Fruit fly (Drosophila melanogaster): ENCODE results near the gene mei-217.

Gene mei-217

dm6 chrX:17121600-17121999 lies 21.2 kb downstream of the mei-217 start (continued):
- TF ChIP-seq tio (GFP tag; optimal IDR thresholded peaks at IDR 0.05) (peak; percentile 16), CG4424 (GFP tag; optimal IDR thresholded peaks at IDR 0.05) (no peak), bsh (GFP tag; optimal IDR thresholded peaks at IDR 0.05) (peak in 1 of 2 experiments; percentile 57), CG11695 (GFP tag; IDR thresholded peaks at IDR 0.05) (no peak), CG2678 (tag; optimal IDR thresholded peaks at IDR 0.05) (peak; percentile 47), BEAF-32 (GFP tag; optimal IDR thresholded peaks at IDR 0.05) (no peak), CG43689 (GFP tag; IDR thresholded peaks at IDR 0.05) (no peak), CG9817 (tag; optimal IDR thresholded peaks at IDR 0.05) (no peak), da (GFP tag; optimal IDR thresholded peaks at IDR 0.05) (no peak), so (GFP tag; IDR thresholded peaks at IDR 0.05) (no peak), CG6791 (GFP tag; IDR thresholded peaks at IDR 0.05; ENCODE audit: partially characterized antibody) (no peak), CG10267 (tag; optimal IDR thresholded peaks at IDR 0.05) (no peak), zen (tag; optimal IDR thresholded peaks at IDR 0.05) (no peak), CG32772 (GFP tag; IDR thresholded peaks at IDR 0.05) (no peak), CG17912 (GFP tag; optimal IDR thresholded peaks at IDR 0.05) (no peak), nom (GFP tag; optimal IDR thresholded peaks at IDR 0.05) (peak; percentile 47), tx (GFP tag; optimal IDR thresholded peaks at IDR 0.05) (no peak), CG13775 (GFP tag; optimal IDR thresholded peaks at IDR 0.05) (no peak), CG10462 (GFP tag; optimal IDR thresholded peaks at IDR 0.05) (no peak), CG3838 (GFP tag; optimal IDR thresholded peaks at IDR 0.05) (no peak), sr (GFP tag; IDR thresholded peaks at IDR 0.05) (no peak), maf-S (GFP tag; optimal IDR thresholded peaks at IDR 0.05) (no peak), CG8765 (GFP tag; IDR thresholded peaks at IDR 0.05) (no peak), TFAM (GFP tag; optimal IDR thresholded peaks at IDR 0.05) (no peak), CG2129 (GFP tag; IDR thresholded peaks at IDR 0.05; ENCODE audit: partially characterized antibody) (no peak), CG9609 (GFP tag; optimal IDR thresholded peaks at IDR 0.05) (no peak), B-H2 (GFP tag; optimal IDR thresholded peaks at IDR 0.05) (no peak), CG6175 (GFP tag; IDR thresholded peaks at IDR 0.05) (no peak), pum (GFP tag; optimal IDR thresholded peaks at IDR 0.05) (no peak), CG17385 (GFP tag; optimal IDR thresholded peaks at IDR 0.05) (peak; percentile 25), Rx (GFP tag; IDR thresholded peaks at IDR 0.05) (no peak), unpg (GFP tag; optimal IDR thresholded peaks at IDR 0.05) (peak; percentile 46), CG3995 (GFP tag; optimal IDR thresholded peaks at IDR 0.05) (no peak), fd102C (GFP tag; optimal IDR thresholded peaks at IDR 0.05) (no peak), slp2 (GFP tag; optimal IDR thresholded peaks at IDR 0.05) (no peak), dpn (GFP tag; optimal IDR thresholded peaks at IDR 0.05) (no peak), Hey (tag; optimal IDR thresholded peaks at IDR 0.05) (no peak), CG7987 (GFP tag; optimal IDR thresholded peaks at IDR 0.05) (peak; percentile 1), CG16863 (GFP tag; optimal IDR thresholded peaks at IDR 0.05) (no peak), jigr1 (GFP tag; IDR thresholded peaks at IDR 0.05) (no peak), Hsf (GFP tag; optimal IDR thresholded peaks at IDR 0.05) (no peak), zfh1 (GFP tag; IDR thresholded peaks at IDR 0.05) (no peak), CG14860 (GFP tag; IDR thresholded peaks at IDR 0.05; ENCODE audit: partially characterized antibody) (no peak), CG1529 (GFP tag; optimal IDR thresholded peaks at IDR 0.05) (no peak), cg (GFP tag; optimal IDR thresholded peaks at IDR 0.05) (no peak), Nf-YC (tag; optimal IDR thresholded peaks at IDR 0.05) (no peak), jing (GFP tag; optimal IDR thresholded peaks at IDR 0.05) (no peak), ham (GFP tag; IDR thresholded peaks at IDR 0.05) (no peak), CG17568 (GFP tag; optimal IDR thresholded peaks at IDR 0.05) (no peak), Hr51 (GFP tag; optimal IDR thresholded peaks at IDR 0.05) (peak in 1 of 2 experiments; percentile 54), nau (GFP tag; optimal IDR thresholded peaks at IDR 0.05) (no peak)
